Worm (Caenorhabditis elegans): ENCODE data around the gene lin-3.
A peak's percentile ranks its signal among the peaks of the same experiment; 100 is the strongest.

The lin-3 gene

DNA sequence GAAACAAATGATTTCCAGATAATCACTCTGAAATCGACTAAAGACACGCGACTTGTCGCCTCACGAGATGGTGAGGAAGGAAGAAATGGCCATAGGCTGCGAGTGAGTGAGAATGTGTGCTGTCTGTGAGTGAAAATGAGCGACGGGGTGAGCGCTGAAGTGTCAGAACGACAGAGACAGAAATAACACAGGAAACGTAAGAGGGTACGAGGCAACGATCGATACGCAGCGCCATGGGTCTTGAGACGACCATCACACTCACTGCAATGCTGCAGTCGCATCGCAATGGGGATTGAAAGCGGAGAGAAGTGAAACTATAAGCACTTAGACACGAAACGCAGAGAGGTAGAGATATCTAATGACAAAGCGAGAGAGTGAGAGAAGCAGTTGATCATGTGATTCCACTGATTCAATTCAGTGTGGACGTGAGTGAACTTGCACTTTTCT lies 28.7 kb downstream of the lin-3 start:
- TF ChIP-seq ceh-2 (tag; optimal IDR thresholded peaks at IDR 0.05) (peak; percentile 81), ceh-22 (tag; optimal IDR thresholded peaks at IDR 0.05) (peak; percentile 48), hlh-8 (tag; optimal IDR thresholded peaks at IDR 0.05) (peak; percentile 66), nhr-232 (tag; optimal IDR thresholded peaks at IDR 0.05) (no peak), che-1 (tag; optimal IDR thresholded peaks at IDR 0.05) (no peak), K09A11.1 (tag; optimal IDR thresholded peaks at IDR 0.05; ENCODE audit: insufficient read depth) (no peak), hlh-30 (tag; optimal IDR thresholded peaks at IDR 0.05; ENCODE audit: insufficient read depth) (peak; percentile 97), unc-42 (tag; optimal IDR thresholded peaks at IDR 0.05) (peak; percentile 96), ceh-31 (tag; optimal IDR thresholded peaks at IDR 0.05) (peak; percentile 94), fkh-10 (GFP tag; optimal IDR thresholded peaks at IDR 0.05) (no peak), pros-1 (tag; optimal IDR thresholded peaks at IDR 0.05) (peak; percentile 93), Y22D7AL.16 (tag; optimal IDR thresholded peaks at IDR 0.05) (no peak), ceh-18 (tag; optimal IDR thresholded peaks at IDR 0.05) (peak; percentile 94), dve-1 (tag; optimal IDR thresholded peaks at IDR 0.05) (peak; percentile 83), elt-4 (tag; optimal IDR thresholded peaks at IDR 0.05) (no peak), tbx-7 (tag; optimal IDR thresholded peaks at IDR 0.05) (no peak), odd-2 (tag; optimal IDR thresholded peaks at IDR 0.05) (no peak), ceh-19 (GFP tag; optimal IDR thresholded peaks at IDR 0.05) (peak; percentile 64), dmd-4 (tag; optimal IDR thresholded peaks at IDR 0.05; ENCODE audit: borderline replicate concordance) (no peak), unc-55 (GFP tag; optimal IDR thresholded peaks at IDR 0.05) (peak; percentile 85), pha-4 (tag; optimal IDR thresholded peaks at IDR 0.05) (no peak), pag-3 (tag; optimal IDR thresholded peaks at IDR 0.05; ENCODE audit: borderline replicate concordance) (no peak), pax-1 (tag; optimal IDR thresholded peaks at IDR 0.05) (no peak), ceh-30 (tag; optimal IDR thresholded peaks at IDR 0.05) (peak; percentile 79), ceh-24 (tag; optimal IDR thresholded peaks at IDR 0.05) (no peak), syd-9 (tag; optimal IDR thresholded peaks at IDR 0.05) (peak; percentile 67), sox-4 (tag; optimal IDR thresholded peaks at IDR 0.05) (no peak), pqm-1 (tag; optimal IDR thresholded peaks at IDR 0.05) (peak; percentile 73), fkh-6 (tag; optimal IDR thresholded peaks at IDR 0.05) (peak; percentile 24), tbx-2 (tag; optimal IDR thresholded peaks at IDR 0.05) (peak; percentile 94), K02D7.2 (tag; optimal IDR thresholded peaks at IDR 0.05) (no peak), ceh-48 (tag; optimal IDR thresholded peaks at IDR 0.05) (peak; percentile 91), nhr-11 (tag; optimal IDR thresholded peaks at IDR 0.05) (no peak), hlh-13 (GFP tag; optimal IDR thresholded peaks at IDR 0.05) (no peak), sox-2 (GFP tag; IDR thresholded peaks at IDR 0.05) (no peak), lim-6 (tag; optimal IDR thresholded peaks at IDR 0.05) (peak; percentile 56), unc-86 (tag; optimal IDR thresholded peaks at IDR 0.05) (no peak), npax-4 (tag; optimal IDR thresholded peaks at IDR 0.05) (no peak), hlh-15 (tag; optimal IDR thresholded peaks at IDR 0.05) (no peak), fax-1 (tag; optimal IDR thresholded peaks at IDR 0.05) (peak; percentile 45), rnt-1 (tag; optimal IDR thresholded peaks at IDR 0.05) (peak; percentile 84), madf-2 (tag; optimal IDR thresholded peaks at IDR 0.05) (peak; percentile 60), pha-2 (tag; optimal IDR thresholded peaks at IDR 0.05) (no peak), zip-5 (tag; optimal IDR thresholded peaks at IDR 0.05) (no peak), ref-2 (tag; optimal IDR thresholded peaks at IDR 0.05) (peak; percentile 75), sdc-2 (tag; optimal IDR thresholded peaks at IDR 0.05) (peak; percentile 43), C38D4.7 (GFP tag; optimal IDR thresholded peaks at IDR 0.05) (no peak), ceh-45 (GFP tag; IDR thresholded peaks at IDR 0.05) (no peak), ceh-6 (GFP tag; optimal IDR thresholded peaks at IDR 0.05) (no peak), ztf-16 (tag; optimal IDR thresholded peaks at IDR 0.05) (peak; percentile 54), T23F11.4 (GFP tag; optimal IDR thresholded peaks at IDR 0.05) (no peak), ceh-9 (tag; optimal IDR thresholded peaks at IDR 0.05) (no peak), unc-3 (GFP tag; conservative IDR thresholded peaks at IDR 0.05) (no peak), unc-3 (tag; optimal IDR thresholded peaks at IDR 0.05) (peak; percentile 40)
